Fruit fly (Drosophila melanogaster): ENCODE measurements around the gene Uch-L5.

- TF ChIP-seq Blimp-1 (GFP tag; optimal IDR thresholded peaks at IDR 0.05) (no peak), lz (GFP tag; optimal IDR thresholded peaks at IDR 0.05) (no peak), pdm3 (GFP tag; optimal IDR thresholded peaks at IDR 0.05) (no peak)
Observed at dm6 chr3L:9504530-9504929, 27.8 kb upstream of the Uch-L5 start.

Data from whole organism, prepupa.